Fruit fly (Drosophila melanogaster): Measurements from ENCODE around the gene Dab.

The Dab gene

DNA sequence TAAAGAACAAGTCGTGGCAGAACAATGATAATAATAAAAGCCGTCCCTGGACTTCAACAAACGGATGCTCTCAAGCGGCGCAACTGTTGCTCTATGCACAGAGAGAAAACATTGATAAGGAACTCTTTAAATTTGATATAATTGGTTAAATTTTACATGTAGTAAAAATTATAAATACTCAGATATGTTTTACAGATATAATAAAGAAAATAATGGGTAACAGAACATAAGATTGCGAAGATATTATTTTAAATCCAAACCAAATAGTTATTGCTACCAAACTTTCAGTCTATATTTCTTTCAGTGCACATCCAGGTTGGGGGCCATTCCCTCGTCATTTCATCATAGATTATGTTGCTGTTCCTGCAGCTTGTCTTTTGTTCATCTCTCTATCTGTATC is 37.8 kb downstream of the Dab start (continued):
- peak; percentile 50; the same call in 1 of the 3 replicates for TF ChIP-seq zfh1 (GFP tag; IDR thresholded peaks at IDR 0.05)
- TF ChIP-seq Antp (GFP tag; optimal IDR thresholded peaks at IDR 0.05): no peak
- TF ChIP-seq CG18011 (GFP tag; optimal IDR thresholded peaks at IDR 0.05): no peak
- TF ChIP-seq CG34376 (GFP tag; optimal IDR thresholded peaks at IDR 0.05): no peak
- TF ChIP-seq CoRest (tag; optimal IDR thresholded peaks at IDR 0.05): peak; percentile 6
- peak; percentile 49 for TF ChIP-seq CG8388 (GFP tag; optimal IDR thresholded peaks at IDR 0.05)
- no peak for TF ChIP-seq CG13424 (tag; optimal IDR thresholded peaks at IDR 0.05)
- peak; percentile 44 for TF ChIP-seq gsb-n (tag; optimal IDR thresholded peaks at IDR 0.05)
- no peak for TF ChIP-seq run (tag; optimal IDR thresholded peaks at IDR 0.05)
- no peak for TF ChIP-seq CG3281 (GFP tag; optimal IDR thresholded peaks at IDR 0.05)
- TF ChIP-seq aop (GFP tag; IDR thresholded peaks at IDR 0.05): no peak
- TF ChIP-seq CG2120 (GFP tag; optimal IDR thresholded peaks at IDR 0.05): no peak
- TF ChIP-seq sens (GFP tag): peak; percentile 74
- TF ChIP-seq CG18262 (tag; optimal IDR thresholded peaks at IDR 0.05): peak; percentile 70
- no peak for TF ChIP-seq zfh2 (GFP tag; optimal IDR thresholded peaks at IDR 0.05)
- TF ChIP-seq zf30C (GFP tag; optimal IDR thresholded peaks at IDR 0.05): peak; percentile 20
- no peak for TF ChIP-seq CG6765 (GFP tag; optimal IDR thresholded peaks at IDR 0.05)
- TF ChIP-seq Sox102F (GFP tag; optimal IDR thresholded peaks at IDR 0.05): peak; percentile 2
- peak; percentile 22 for TF ChIP-seq CG30403 (GFP tag; optimal IDR thresholded peaks at IDR 0.05)
- no peak for TF ChIP-seq CG12769 (tag; optimal IDR thresholded peaks at IDR 0.05)
- no peak for TF ChIP-seq chn (GFP tag; optimal IDR thresholded peaks at IDR 0.05)
- TF ChIP-seq CG5953 (GFP tag; IDR thresholded peaks at IDR 0.05): no peak
- TF ChIP-seq Hr39 (optimal IDR thresholded peaks at IDR 0.05): no peak
- peak; percentile 17 for TF ChIP-seq stwl (tag; optimal IDR thresholded peaks at IDR 0.05)
- no peak for TF ChIP-seq Hr3 (GFP tag; optimal IDR thresholded peaks at IDR 0.05)
- TF ChIP-seq Trl (optimal IDR thresholded peaks at IDR 0.05): no peak
- no peak for TF ChIP-seq Trl (GFP tag; optimal IDR thresholded peaks at IDR 0.05)
- no peak for TF ChIP-seq insv (GFP tag; optimal IDR thresholded peaks at IDR 0.05)
- TF ChIP-seq trem (tag; optimal IDR thresholded peaks at IDR 0.05): peak; percentile 31
- peak in 1 of 2 experiments; percentile 26 for TF ChIP-seq Eip74EF (GFP tag; optimal IDR thresholded peaks at IDR 0.05)
- TF ChIP-seq Six4 (GFP tag; optimal IDR thresholded peaks at IDR 0.05): peak; percentile 27
- peak; percentile 61 for TF ChIP-seq CG33557 (GFP tag; optimal IDR thresholded peaks at IDR 0.05)
- TF ChIP-seq CG1024 (GFP tag; IDR thresholded peaks at IDR 0.05): no peak
- TF ChIP-seq CG10654 (GFP tag; optimal IDR thresholded peaks at IDR 0.05): peak; percentile 15
- TF ChIP-seq MTF-1 (GFP tag; optimal IDR thresholded peaks at IDR 0.05; ENCODE audit: borderline replicate concordance): no peak
- no peak for TF ChIP-seq CG1602 (GFP tag; optimal IDR thresholded peaks at IDR 0.05)
- peak; percentile 63 for TF ChIP-seq CG11504 (tag; optimal IDR thresholded peaks at IDR 0.05)
- TF ChIP-seq Gsc (GFP tag; IDR thresholded peaks at IDR 0.05): no peak
- peak; percentile 70 for TF ChIP-seq Blimp-1 (GFP tag; optimal IDR thresholded peaks at IDR 0.05)
- TF ChIP-seq pum (GFP tag; optimal IDR thresholded peaks at IDR 0.05): no peak
- TF ChIP-seq bsh (GFP tag; optimal IDR thresholded peaks at IDR 0.05): peak; percentile 26 to 43
- no peak for TF ChIP-seq prd (optimal IDR thresholded peaks at IDR 0.05)
- TF ChIP-seq prd (GFP tag; IDR thresholded peaks at IDR 0.05): peak; percentile 38; the same call in 1 of the 3 replicates
- TF ChIP-seq Ssrp (tag; optimal IDR thresholded peaks at IDR 0.05): peak; percentile 9
- no peak for TF ChIP-seq jumu (GFP tag; optimal IDR thresholded peaks at IDR 0.05)
- peak; percentile 6 for TF ChIP-seq CG5245 (GFP tag; optimal IDR thresholded peaks at IDR 0.05)
- no peak for TF ChIP-seq CG15514 (GFP tag; optimal IDR thresholded peaks at IDR 0.05)
- TF ChIP-seq E2f2 (GFP tag; IDR thresholded peaks at IDR 0.05): no peak
- no peak for TF ChIP-seq sc (optimal IDR thresholded peaks at IDR 0.05)
- no peak for TF ChIP-seq sc (GFP tag; optimal IDR thresholded peaks at IDR 0.05)
- no peak for TF ChIP-seq Atf3 (GFP tag; optimal IDR thresholded peaks at IDR 0.05)
- TF ChIP-seq ham (GFP tag; IDR thresholded peaks at IDR 0.05): no peak
